Worm (Caenorhabditis elegans): ENCODE measurements around the gene C39E9.7.

The C39E9.7 gene

DNA sequence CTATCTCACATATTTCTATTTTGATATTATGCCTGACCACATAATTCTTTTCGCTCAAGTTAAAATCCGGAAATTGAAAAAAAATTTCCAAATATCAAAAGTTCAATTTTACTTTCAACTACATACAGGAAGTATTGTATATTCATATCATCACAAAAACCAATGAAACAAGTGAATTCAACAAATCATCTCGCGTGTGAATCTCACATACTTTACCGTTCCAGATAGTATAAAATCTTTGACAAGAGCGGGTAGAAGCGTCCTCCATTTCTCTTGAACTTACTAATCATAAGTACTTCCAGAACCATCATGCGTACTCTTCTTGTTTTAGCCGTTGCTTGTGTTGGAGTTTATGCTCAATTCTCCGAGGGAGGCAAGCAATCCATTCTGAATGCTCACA lies 5.1 kb downstream of the C39E9.7 start, which contains the start of gene scl-8:
Gene scl-8 (plus strand): TSS at position 301 of the 400 bp plus-strand sequence.
- TF ChIP-seq atf-7 (tag; optimal IDR thresholded peaks at IDR 0.05) (no peak), F57C9.4 (tag; optimal IDR thresholded peaks at IDR 0.05) (no peak), egl-44 (GFP tag; IDR thresholded peaks at IDR 0.05) (no peak)

ce11 chrIV:13070142-13070541 lies 6.4 kb downstream of the C39E9.7 start, which contains the start of gene scl-7:
scl-7 (plus strand) TSS chrIV:13070442.
- TF ChIP-seq madf-10 (tag; optimal IDR thresholded peaks at IDR 0.05) (no peak), ceh-27 (GFP tag; optimal IDR thresholded peaks at IDR 0.05) (no peak), snpc-3.4 (tag; optimal IDR thresholded peaks at IDR 0.05) (no peak), tbx-9 (tag; optimal IDR thresholded peaks at IDR 0.05; ENCODE audit: borderline replicate concordance) (no peak), ztf-28 (GFP tag; IDR thresholded peaks at IDR 0.05) (no peak), ztf-25 (GFP tag; IDR thresholded peaks at IDR 0.05) (no peak), bed-1 (GFP tag; IDR thresholded peaks at IDR 0.05) (no peak)

DNA sequence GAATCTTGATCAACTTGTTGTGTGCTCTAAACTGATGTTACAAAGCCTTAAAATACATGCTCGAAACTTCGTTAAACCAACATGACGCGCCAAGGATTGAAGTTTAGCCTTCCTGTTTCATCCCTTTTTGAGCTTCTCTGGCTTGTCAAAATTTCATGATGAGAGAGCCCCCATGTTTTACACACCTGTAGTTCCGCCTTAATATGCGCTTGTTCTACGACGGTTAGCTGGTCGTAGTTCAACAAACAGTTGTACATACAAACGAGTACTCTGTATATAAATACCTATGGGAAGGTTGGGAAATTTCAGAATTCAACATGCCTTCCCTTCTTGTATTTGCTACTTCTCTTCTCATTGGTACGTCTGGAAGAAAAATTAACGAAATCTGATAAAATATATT lies 8.1 kb downstream of the C39E9.7 start, which contains the start of gene scl-6:
Gene scl-6 (plus strand): TSS at position 301 of the 400 bp plus-strand sequence.
- no peak for TF ChIP-seq attf-3 (GFP tag; conservative IDR thresholded peaks at IDR 0.05)
- no peak for TF ChIP-seq ceh-91 (GFP tag; IDR thresholded peaks at IDR 0.05)
- TF ChIP-seq B0336.3 (GFP tag; IDR thresholded peaks at IDR 0.05), result no peak
- TF ChIP-seq snpc-4 (GFP tag; optimal IDR thresholded peaks at IDR 0.05), result no peak
- TF ChIP-seq snpc-4 (tag; optimal IDR thresholded peaks at IDR 0.05), result no peak
- no peak for TF ChIP-seq ekl-4 (GFP tag; IDR thresholded peaks at IDR 0.05)
- TF ChIP-seq nhr-27 (tag; optimal IDR thresholded peaks at IDR 0.05), result no peak
- no peak for TF ChIP-seq B0019.2 (GFP tag; conservative IDR thresholded peaks at IDR 0.05)
- TF ChIP-seq cebp-2 (GFP tag; IDR thresholded peaks at IDR 0.05), result no peak

ce11 chrIV:13067200-13067599 lies 9.3 kb downstream of the C39E9.7 start, which contains the start of gene col-131:
col-131 (minus strand) TSS chrIV:13067300.
- TF ChIP-seq B0035.1 (tag; optimal IDR thresholded peaks at IDR 0.05) (no peak), hmg-1.2 (GFP tag; IDR thresholded peaks at IDR 0.05) (no peak), K11D2.4 (GFP tag; IDR thresholded peaks at IDR 0.05) (no peak), lsy-27 (tag; optimal IDR thresholded peaks at IDR 0.05; ENCODE audit: borderline replicate concordance, insufficient read depth) (no peak), D2030.7 (GFP tag; IDR thresholded peaks at IDR 0.05) (no peak), chd-7 (tag; optimal IDR thresholded peaks at IDR 0.05) (no peak), egl-44 (GFP tag; IDR thresholded peaks at IDR 0.05) (no peak), C17E4.6 (GFP tag; IDR thresholded peaks at IDR 0.05) (no peak), lir-1 (GFP tag; conservative IDR thresholded peaks at IDR 0.05) (no peak)

DNA sequence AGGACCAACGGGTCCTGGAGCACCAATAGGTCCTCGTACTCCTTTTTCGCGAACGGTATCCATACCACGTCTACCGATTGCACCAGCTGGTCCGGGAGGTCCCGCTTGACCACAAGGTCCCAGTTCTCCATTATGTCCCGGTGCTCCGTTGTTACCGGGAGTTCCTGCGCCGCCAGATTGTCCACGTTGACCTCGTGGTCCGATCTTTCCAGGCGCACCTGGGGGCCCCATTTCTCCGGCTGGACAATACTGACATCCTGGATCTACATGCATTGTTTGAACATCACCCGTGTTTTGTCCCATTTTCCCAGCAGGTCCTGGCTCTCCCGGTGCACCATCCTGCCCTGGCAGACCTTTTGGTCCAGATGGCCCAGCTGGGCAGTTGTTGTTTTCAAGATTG lies 10.5 kb downstream of the C39E9.7 start:
- peak; percentile 81; the same call in 1 of the 2 replicates for TF ChIP-seq cebp-2 (GFP tag; IDR thresholded peaks at IDR 0.05)
- peak; percentile 63 for TF ChIP-seq zfh-2 (GFP tag; conservative IDR thresholded peaks at IDR 0.05)
- TF ChIP-seq nhr-80 (tag; optimal IDR thresholded peaks at IDR 0.05), result no peak
- TF ChIP-seq nhr-27 (tag; optimal IDR thresholded peaks at IDR 0.05), result no peak
- TF ChIP-seq tbx-9 (tag; optimal IDR thresholded peaks at IDR 0.05; ENCODE audit: borderline replicate concordance), result no peak

- no peak for TF ChIP-seq hlh-12 (tag; optimal IDR thresholded peaks at IDR 0.05)
- TF ChIP-seq B0035.1 (tag; optimal IDR thresholded peaks at IDR 0.05), result no peak
- TF ChIP-seq him-1 (tag; optimal IDR thresholded peaks at IDR 0.05), result no peak
- TF ChIP-seq F23B12.7 (tag; optimal IDR thresholded peaks at IDR 0.05; ENCODE audit: insufficient read depth), result no peak
- no peak for TF ChIP-seq aptf-3 (GFP tag; IDR thresholded peaks at IDR 0.05)
- TF ChIP-seq die-1 (tag; optimal IDR thresholded peaks at IDR 0.05), result no peak
- TF ChIP-seq mcd-1 (GFP tag; IDR thresholded peaks at IDR 0.05), result no peak
- TF ChIP-seq atf-7 (tag; optimal IDR thresholded peaks at IDR 0.05), result no peak
Observed at ce11 chrIV:13063714-13064113, 12.8 kb downstream of the C39E9.7 start, which contains the start of gene scl-5. scl-5 (plus strand) TSS chrIV:13064014.
